Worm (Caenorhabditis elegans): Measurements from ENCODE around the gene gpcp-2.

Gene gpcp-2

DNA sequence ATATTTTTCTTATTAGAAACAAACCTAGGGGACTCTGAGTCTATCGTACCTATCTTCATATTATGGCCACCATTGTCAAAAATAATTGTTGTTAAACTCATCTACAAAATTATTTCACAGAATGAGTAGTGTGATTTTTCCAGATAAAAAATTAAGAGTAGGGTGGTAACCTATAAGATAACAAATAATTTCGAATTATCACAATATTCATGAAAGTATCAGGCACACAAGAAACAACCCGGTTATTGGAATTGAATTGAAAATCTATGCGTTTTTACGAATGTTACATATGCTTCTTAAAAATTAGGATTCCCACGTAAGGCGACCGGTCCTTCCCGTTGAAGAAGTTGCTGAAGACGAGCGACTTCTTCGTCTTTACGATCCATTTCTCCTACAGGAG lies 35.9 kb downstream of the gpcp-2 start, which contains the start of gene arp-6:
Gene arp-6, minus strand, starts transcription at position 101 of the 400 bp plus-strand sequence.
- TF ChIP-seq nhr-28 (tag; optimal IDR thresholded peaks at IDR 0.05) (no peak), elt-1 (tag; optimal IDR thresholded peaks at IDR 0.05; ENCODE audit: borderline replicate concordance, insufficient read depth) (no peak), ceh-83 (GFP tag; optimal IDR thresholded peaks at IDR 0.05) (no peak), lin-32 (GFP tag; optimal IDR thresholded peaks at IDR 0.05) (no peak), ceh-39 (tag; optimal IDR thresholded peaks at IDR 0.05) (no peak), M03D4.4 (tag; optimal IDR thresholded peaks at IDR 0.05) (no peak), nhr-2 (tag; optimal IDR thresholded peaks at IDR 0.05) (no peak), ces-1 (GFP tag; optimal IDR thresholded peaks at IDR 0.05) (no peak), ceh-43 (GFP tag; optimal IDR thresholded peaks at IDR 0.05) (no peak), nhr-237 (tag; optimal IDR thresholded peaks at IDR 0.05) (no peak)

DNA sequence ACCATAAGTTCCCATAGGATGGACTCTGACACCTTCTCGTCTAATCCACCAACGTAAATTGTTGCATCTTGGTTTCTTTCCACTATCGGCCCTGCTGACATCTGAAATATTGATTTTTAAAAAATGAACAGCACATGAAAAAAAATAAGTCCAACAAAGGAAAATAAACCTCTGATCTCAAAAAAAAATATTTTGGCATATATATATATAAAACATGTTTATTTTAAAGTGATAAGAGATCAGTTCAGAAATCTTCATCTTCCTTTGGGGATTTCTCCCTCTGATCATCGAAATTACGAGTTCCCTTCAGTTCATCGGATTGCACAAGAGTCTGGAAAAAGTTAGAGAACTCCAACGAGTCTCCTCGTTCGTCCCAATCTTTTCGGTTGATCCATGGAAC lies 37.5 kb downstream of the gpcp-2 start, which contains the start of gene sap-49:
Gene sap-49, minus strand, starts transcription at position 101 of the 400 bp plus-strand sequence.
- TF ChIP-seq mls-2 (tag; optimal IDR thresholded peaks at IDR 0.05) (no peak), unc-39 (tag; optimal IDR thresholded peaks at IDR 0.05) (no peak), unc-120 (tag; optimal IDR thresholded peaks at IDR 0.05; ENCODE audit: poor library complexity, severe bottlenecking) (no peak), blmp-1 (tag; optimal IDR thresholded peaks at IDR 0.05) (no peak), ces-1 (GFP tag; optimal IDR thresholded peaks at IDR 0.05) (no peak), sem-2 (GFP tag; optimal IDR thresholded peaks at IDR 0.05) (no peak), ceh-83 (GFP tag; optimal IDR thresholded peaks at IDR 0.05) (no peak), nhr-76 (tag; optimal IDR thresholded peaks at IDR 0.05) (no peak), hlh-1 (tag; optimal IDR thresholded peaks at IDR 0.05) (no peak), bed-3 (GFP tag; optimal IDR thresholded peaks at IDR 0.05) (no peak), cnd-1 (tag; optimal IDR thresholded peaks at IDR 0.05) (no peak), lin-13 (tag; optimal IDR thresholded peaks at IDR 0.05) (no peak), elt-1 (tag; optimal IDR thresholded peaks at IDR 0.05; ENCODE audit: borderline replicate concordance, insufficient read depth) (no peak), ztf-11 (tag; optimal IDR thresholded peaks at IDR 0.05) (no peak), elt-3 (tag; optimal IDR thresholded peaks at IDR 0.05) (no peak)

DNA sequence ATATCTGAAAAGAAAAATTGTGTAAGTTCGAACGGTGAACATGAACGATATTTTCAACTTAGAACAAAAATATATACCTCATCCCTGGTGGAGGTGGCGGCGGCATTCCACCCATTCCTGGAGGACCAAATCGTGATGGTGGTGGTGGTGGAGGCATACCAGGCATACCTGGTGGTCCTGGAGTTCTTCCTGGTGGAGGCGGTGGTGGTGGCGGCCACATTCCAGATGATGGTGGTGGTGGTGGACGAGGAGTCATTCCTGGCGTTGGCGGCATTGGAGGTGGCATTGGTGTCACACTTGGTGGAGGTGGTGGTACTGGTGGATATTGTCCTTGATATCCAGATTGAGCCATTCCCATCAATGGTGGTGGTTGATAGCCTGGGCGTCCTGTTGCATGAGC lies 38.6 kb downstream of the gpcp-2 start:
- TF ChIP-seq ztf-11 (tag; optimal IDR thresholded peaks at IDR 0.05): no peak
- no peak for TF ChIP-seq nhr-28 (tag; optimal IDR thresholded peaks at IDR 0.05)
- no peak for TF ChIP-seq M03D4.4 (tag; optimal IDR thresholded peaks at IDR 0.05)
- no peak for TF ChIP-seq drap-1 (GFP tag; optimal IDR thresholded peaks at IDR 0.05)
- TF ChIP-seq hlh-1 (tag; optimal IDR thresholded peaks at IDR 0.05): no peak

DNA sequence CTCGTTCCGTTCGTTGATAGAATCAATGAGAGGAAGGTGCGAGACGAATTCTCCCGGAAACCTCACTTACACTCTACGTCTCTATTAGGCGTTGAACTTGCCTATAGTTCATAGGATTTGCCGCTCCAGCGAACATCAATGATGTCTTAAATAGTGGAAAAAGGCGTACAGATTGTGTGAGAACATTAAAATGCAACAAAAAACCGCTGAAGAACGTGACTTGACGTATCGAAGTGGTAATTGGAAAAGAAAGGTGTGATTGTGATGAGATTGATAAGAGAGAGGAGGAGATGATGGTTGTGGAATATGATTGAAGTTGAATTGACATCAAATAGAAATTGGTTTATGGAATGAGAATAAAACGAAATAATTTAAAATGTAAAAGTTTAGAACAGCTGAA lies 39.2 kb downstream of the gpcp-2 start:
- TF ChIP-seq mep-1 (tag; optimal IDR thresholded peaks at IDR 0.05) (no peak), M03D4.4 (tag; optimal IDR thresholded peaks at IDR 0.05) (no peak), ceh-83 (GFP tag; optimal IDR thresholded peaks at IDR 0.05) (peak; percentile 7), ztf-11 (tag; optimal IDR thresholded peaks at IDR 0.05) (no peak), nhr-12 (tag; optimal IDR thresholded peaks at IDR 0.05) (no peak), sptf-1 (tag; optimal IDR thresholded peaks at IDR 0.05) (no peak), tbx-8 (GFP tag; optimal IDR thresholded peaks at IDR 0.05) (no peak), ham-2 (GFP tag; optimal IDR thresholded peaks at IDR 0.05) (no peak), lin-13 (tag; optimal IDR thresholded peaks at IDR 0.05) (no peak)

DNA sequence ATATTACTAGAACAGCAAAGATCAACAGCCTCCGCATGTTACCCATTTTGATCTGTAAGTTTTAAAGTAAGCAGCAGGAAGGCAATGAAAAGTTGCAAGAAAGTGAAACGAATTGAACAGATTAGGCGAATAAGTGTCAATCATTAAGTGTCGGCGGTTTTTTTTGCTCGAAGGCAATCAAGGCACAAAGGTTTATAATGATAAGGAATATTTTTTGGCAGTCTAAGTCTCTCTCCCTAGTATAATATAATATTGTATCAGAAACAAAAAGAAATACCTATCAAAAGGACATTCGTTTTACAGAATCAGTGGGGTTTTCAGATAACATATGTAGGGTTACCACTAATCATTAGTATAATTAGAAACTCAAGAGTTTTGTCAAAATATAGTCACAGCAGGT lies 40.5 kb downstream of the gpcp-2 start, which contains the start of gene nrf-6:
Gene nrf-6, minus strand, starts transcription at position 52 of the 400 bp plus-strand sequence.
- no peak for TF ChIP-seq ceh-39 (tag; optimal IDR thresholded peaks at IDR 0.05)
- no peak for TF ChIP-seq ceh-43 (GFP tag; optimal IDR thresholded peaks at IDR 0.05)
- TF ChIP-seq tbx-8 (GFP tag; optimal IDR thresholded peaks at IDR 0.05): no peak
- TF ChIP-seq hlh-1 (tag; optimal IDR thresholded peaks at IDR 0.05): no peak
- TF ChIP-seq lin-32 (GFP tag; optimal IDR thresholded peaks at IDR 0.05): no peak
- no peak for TF ChIP-seq elt-3 (tag; optimal IDR thresholded peaks at IDR 0.05)
- no peak for TF ChIP-seq sptf-1 (tag; optimal IDR thresholded peaks at IDR 0.05)
- TF ChIP-seq blmp-1 (tag; optimal IDR thresholded peaks at IDR 0.05): no peak
- no peak for TF ChIP-seq nhr-28 (tag; optimal IDR thresholded peaks at IDR 0.05)
- TF ChIP-seq unc-62 (GFP tag; optimal IDR thresholded peaks at IDR 0.05): no peak
- no peak for TF ChIP-seq cnd-1 (tag; optimal IDR thresholded peaks at IDR 0.05)
- no peak for TF ChIP-seq mep-1 (tag; optimal IDR thresholded peaks at IDR 0.05)
- TF ChIP-seq flh-1 (GFP tag; optimal IDR thresholded peaks at IDR 0.05): no peak
- no peak for TF ChIP-seq nhr-237 (tag; optimal IDR thresholded peaks at IDR 0.05)
- TF ChIP-seq ceh-83 (GFP tag; optimal IDR thresholded peaks at IDR 0.05): no peak
